Fruit fly (Drosophila melanogaster) whole organism, embryonic: ENCODE measurements around the gene Edg91.
A peak's percentile ranks its signal among the peaks of the same experiment; 100 is the strongest.

Source experiments
- Bdp1 ChIP-seq: fragments of 200-800 bp; sonication (Bioruptor generic); optimal IDR thresholded peaks from 3 replicates; lab custom pipeline; 2016; ENCODE audit warnings: missing biosample characterization, missing genetic modification characterization
- Bgb ChIP-seq: fragments of 200-800 bp; sonication (Bioruptor generic); IDR thresholded peaks from 2 replicates; pipeline ENCODE4 v1.3.6; 2022; ENCODE audit warnings: missing biosample characterization, missing genetic modification characterization; ENCODE audit not compliant: partially characterized antibody
- CG1024 ChIP-seq: fragments of 200-800 bp; sonication (Bioruptor generic); IDR thresholded peaks from 2 replicates; pipeline ENCODE4 v1.3.6; 2022; ENCODE audit warnings: missing biosample characterization, missing genetic modification characterization
- CG11504 ChIP-seq: fragments of 200-800 bp; sonication (Bioruptor generic); optimal IDR thresholded peaks from 3 replicates; lab custom pipeline; 2019; ENCODE audit warnings: missing biosample characterization, mild to moderate bottlenecking, missing genetic modification characterization, moderate library complexity
- CG12155 ChIP-seq: fragments of 200-800 bp; sonication (Bioruptor generic); optimal IDR thresholded peaks from 3 replicates; lab custom pipeline; 2016; ENCODE audit warnings: missing biosample characterization, missing genetic modification characterization
- CG13287 ChIP-seq: fragments of 200-800 bp; sonication (Bioruptor generic); IDR thresholded peaks from 2 replicates; pipeline ENCODE4 v1.3.6; 2022; ENCODE audit warnings: missing biosample characterization, missing genetic modification characterization; ENCODE audit not compliant: partially characterized antibody
- CG13424 ChIP-seq: fragments of 200-800 bp; sonication (Bioruptor generic); optimal IDR thresholded peaks from 2 replicates; lab custom pipeline; 2019; ENCODE audit warnings: missing biosample characterization, mild to moderate bottlenecking, missing genetic modification characterization, moderate library complexity
- CG13894 ChIP-seq: fragments of 200-800 bp; sonication (Bioruptor generic); optimal IDR thresholded peaks from 3 replicates; lab custom pipeline; 2018; ENCODE audit warnings: missing biosample characterization, mild to moderate bottlenecking, missing genetic modification characterization, moderate library complexity
- CG16813 ChIP-seq: fragments of 200-800 bp; sonication (Bioruptor generic); IDR thresholded peaks from 3 replicates; pipeline ENCODE4 v1.3.6; 2022; ENCODE audit warnings: missing biosample characterization, missing genetic modification characterization; ENCODE audit not compliant: partially characterized antibody
- CG17186 ChIP-seq: fragments of 200-800 bp; sonication (Bioruptor generic); optimal IDR thresholded peaks from 3 replicates; lab custom pipeline; 2017; ENCODE audit warnings: missing biosample characterization, missing genetic modification reagents, missing genetic modification characterization
- CG30403 ChIP-seq: fragments of 200-800 bp; sonication (Bioruptor generic); optimal IDR thresholded peaks from 3 replicates; lab custom pipeline; 2016; ENCODE audit warnings: missing biosample characterization, missing genetic modification characterization
- CG3281 ChIP-seq: fragments of 200-800 bp; sonication (Bioruptor generic); optimal IDR thresholded peaks from 3 replicates; lab custom pipeline; 2017; ENCODE audit warnings: missing biosample characterization, mild to moderate bottlenecking, missing genetic modification characterization
- CG4404 ChIP-seq: fragments of 200-800 bp; sonication (Bioruptor generic); IDR thresholded peaks from 2 replicates; pipeline ENCODE4 v1.3.6; 2022; ENCODE audit warnings: missing biosample characterization, missing genetic modification characterization
- CG4730 ChIP-seq: fragments of 200-800 bp; sonication (Bioruptor generic); IDR thresholded peaks from 2 replicates; pipeline ENCODE4 v1.3.6; 2022; ENCODE audit warnings: missing biosample characterization, missing genetic modification characterization
- CG7928 ChIP-seq: fragments of 200-800 bp; sonication (Bioruptor generic); optimal IDR thresholded peaks from 2 replicates; lab custom pipeline; 2017; ENCODE audit warnings: missing biosample characterization, mild to moderate bottlenecking, missing genetic modification characterization
- D19B ChIP-seq: fragments of 200-800 bp; sonication (Bioruptor generic); optimal IDR thresholded peaks from 2 replicates; lab custom pipeline; 2017; ENCODE audit warnings: missing biosample characterization, mild to moderate bottlenecking, missing genetic modification characterization
- Gug ChIP-seq: fragments of 200-800 bp; sonication (Bioruptor generic); IDR thresholded peaks from 4 replicates; pipeline ENCODE4 v1.3.6; 2022; ENCODE audit warnings: missing biosample characterization, missing genetic modification characterization
- H15 ChIP-seq: fragments of 200-800 bp; sonication (Bioruptor generic); IDR thresholded peaks from 3 replicates; pipeline ENCODE4 v1.3.6; 2022; ENCODE audit warnings: missing biosample characterization, missing genetic modification characterization
- Mad ChIP-seq: fragments of 200-800 bp; sonication (Bioruptor generic); optimal IDR thresholded peaks from 2 replicates; lab custom pipeline; 2016; ENCODE audit warnings: missing biosample characterization, missing genetic modification characterization
- Med ChIP-seq: fragments of 200-800 bp; sonication (Bioruptor generic); peaks from one replicate; lab custom pipeline; 2016; ENCODE audit warnings: missing biosample characterization, missing genetic modification characterization, mild to moderate bottlenecking, inconsistent platforms, moderate library complexity
- Mrtf ChIP-seq: fragments of 200-800 bp; sonication (Bioruptor generic); IDR thresholded peaks from 3 replicates; pipeline ENCODE4 v1.3.6; 2022; ENCODE audit warnings: missing biosample characterization, missing genetic modification characterization
- Myb ChIP-seq: fragments of 200-800 bp; sonication (Bioruptor generic); optimal IDR thresholded peaks from 2 replicates; lab custom pipeline; 2016; ENCODE audit warnings: missing biosample characterization, missing genetic modification characterization
- NK7.1 ChIP-seq: fragments of 200-800 bp; sonication (Bioruptor generic); optimal IDR thresholded peaks from 3 replicates; lab custom pipeline; 2016; ENCODE audit warnings: missing biosample characterization, missing genetic modification characterization
- Neu2 ChIP-seq: fragments of 200-800 bp; sonication (Bioruptor generic); optimal IDR thresholded peaks from 3 replicates; lab custom pipeline; 2016; ENCODE audit warnings: missing biosample characterization, missing genetic modification characterization, borderline replicate concordance
- Oli ChIP-seq: fragments of 200-800 bp; sonication (Bioruptor generic); optimal IDR thresholded peaks from 2 replicates; lab custom pipeline; 2018; ENCODE audit warnings: missing biosample characterization, mild to moderate bottlenecking, missing genetic modification characterization, moderate library complexity
- Opbp ChIP-seq: fragments of 200-800 bp; sonication (Bioruptor generic); IDR thresholded peaks from 3 replicates; pipeline ENCODE4 v1.3.6; 2022; ENCODE audit warnings: missing biosample characterization, missing genetic modification characterization; ENCODE audit not compliant: partially characterized antibody
- Pdp1 ChIP-seq, 2 experiments: fragments of 200-800 bp; sonication (Bioruptor generic); optimal IDR thresholded peaks; 3 replicates each; lab custom pipeline; 2016; ENCODE audit warnings: missing biosample characterization in 2 of 2, missing genetic modification characterization in 2 of 2, mild to moderate bottlenecking in 1 of 2, moderate library complexity in 1 of 2
- YL-1 ChIP-seq: fragments of 200-800 bp; sonication (Bioruptor generic); optimal IDR thresholded peaks from 3 replicates; lab custom pipeline; 2017; ENCODE audit warnings: missing biosample characterization, mild to moderate bottlenecking, missing genetic modification characterization
- chinmo ChIP-seq: fragments of 200-800 bp; sonication (Bioruptor generic); IDR thresholded peaks from 4 replicates; pipeline ENCODE4 v1.3.6; 2022; ENCODE audit warnings: missing biosample characterization, missing genetic modification characterization; ENCODE audit not compliant: partially characterized antibody
- dpn ChIP-seq, 2 experiments: fragments of 200-800 bp; sonication (Bioruptor generic); optimal IDR thresholded peaks; 3 replicates each; lab custom pipeline; 2016; ENCODE audit warnings: missing biosample characterization in 2 of 2, missing genetic modification characterization in 2 of 2
- emc ChIP-seq: fragments of 200-800 bp; sonication (Bioruptor generic); optimal IDR thresholded peaks from 2 replicates; lab custom pipeline; 2016; ENCODE audit warnings: missing biosample characterization, missing genetic modification characterization
- ems ChIP-seq: fragments of 200-800 bp; sonication (Bioruptor generic); optimal IDR thresholded peaks from 3 replicates; lab custom pipeline; 2016; ENCODE audit warnings: missing biosample characterization, missing genetic modification characterization
- gem ChIP-seq: fragments of 200-800 bp; sonication (Bioruptor generic); optimal IDR thresholded peaks from 2 replicates; lab custom pipeline; 2019; ENCODE audit warnings: missing biosample characterization, mild to moderate bottlenecking, missing genetic modification characterization, moderate library complexity
- grau ChIP-seq: fragments of 200-800 bp; optimal IDR thresholded peaks from 3 replicates; lab custom pipeline; 2019; ENCODE audit warnings: missing biosample characterization, mild to moderate bottlenecking, missing genetic modification characterization, moderate library complexity
- ind ChIP-seq: fragments of 200-800 bp; sonication (Bioruptor generic); optimal IDR thresholded peaks from 3 replicates; lab custom pipeline; 2016; ENCODE audit warnings: missing biosample characterization, missing genetic modification characterization
- jumu ChIP-seq: fragments of 200-800 bp; sonication (Bioruptor generic); optimal IDR thresholded peaks from 3 replicates; lab custom pipeline; 2016; ENCODE audit warnings: missing biosample characterization, missing genetic modification characterization
- mam ChIP-seq: fragments of 200-800 bp; sonication (Bioruptor generic); optimal IDR thresholded peaks from 3 replicates; lab custom pipeline; 2016; ENCODE audit warnings: missing biosample characterization, missing genetic modification characterization
- nmo ChIP-seq: fragments of 200-800 bp; sonication (Bioruptor generic); optimal IDR thresholded peaks from 2 replicates; lab custom pipeline; 2018; ENCODE audit warnings: missing biosample characterization, mild to moderate bottlenecking, missing genetic modification characterization, moderate library complexity
- pfk ChIP-seq: fragments of 200-800 bp; sonication (Bioruptor generic); optimal IDR thresholded peaks from 2 replicates; lab custom pipeline; 2018; ENCODE audit warnings: missing biosample characterization, mild to moderate bottlenecking, missing genetic modification characterization, moderate library complexity
- pros ChIP-seq: fragments of 200-800 bp; sonication (Bioruptor generic); optimal IDR thresholded peaks from 3 replicates; lab custom pipeline; 2019; ENCODE audit warnings: missing biosample characterization, mild to moderate bottlenecking, missing genetic modification characterization, moderate library complexity
- pzg ChIP-seq: fragments of 200-800 bp; sonication (Bioruptor generic); optimal IDR thresholded peaks from 3 replicates; lab custom pipeline; 2018; ENCODE audit warnings: missing biosample characterization, mild to moderate bottlenecking, missing genetic modification characterization, moderate library complexity
- run ChIP-seq: fragments of 200-800 bp; sonication (Bioruptor generic); optimal IDR thresholded peaks from 3 replicates; lab custom pipeline; 2018; ENCODE audit warnings: missing biosample characterization, mild to moderate bottlenecking, missing genetic modification characterization
- sens ChIP-seq: fragments of 200-800 bp; sonication (Bioruptor generic); peaks from one replicate; lab custom pipeline; 2016; ENCODE audit warnings: missing biosample characterization, missing genetic modification characterization
- slbo ChIP-seq: fragments of 200-800 bp; sonication (Bioruptor generic); IDR thresholded peaks from 2 replicates; pipeline ENCODE4 v1.3.6; 2022; ENCODE audit warnings: missing biosample characterization, missing genetic modification characterization
- sna ChIP-seq: fragments of 200-800 bp; sonication (Bioruptor generic); IDR thresholded peaks from 2 replicates; pipeline ENCODE4 v1.3.6; 2022; ENCODE audit warnings: missing biosample characterization, missing genetic modification characterization; ENCODE audit not compliant: partially characterized antibody
- stc ChIP-seq: fragments of 200-800 bp; sonication (Bioruptor generic); IDR thresholded peaks from 2 replicates; pipeline ENCODE4 v1.3.6; 2022; ENCODE audit warnings: missing biosample characterization, missing genetic modification characterization
- stwl ChIP-seq: fragments of 200-800 bp; sonication (Bioruptor generic); optimal IDR thresholded peaks from 3 replicates; lab custom pipeline; 2018; ENCODE audit warnings: missing biosample characterization, mild to moderate bottlenecking, missing genetic modification characterization, moderate library complexity
- tx ChIP-seq: fragments of 200-800 bp; sonication (Bioruptor generic); optimal IDR thresholded peaks from 2 replicates; lab custom pipeline; 2016; ENCODE audit warnings: missing biosample characterization, missing genetic modification characterization
- unc-4 ChIP-seq: fragments of 200-800 bp; sonication (Bioruptor generic); IDR thresholded peaks from 2 replicates; pipeline ENCODE4 v1.3.6; 2022; ENCODE audit warnings: missing biosample characterization, missing genetic modification characterization; ENCODE audit not compliant: partially characterized antibody
- wek ChIP-seq: fragments of 200-800 bp; sonication (Bioruptor generic); optimal IDR thresholded peaks from 3 replicates; lab custom pipeline; 2018; ENCODE audit warnings: missing biosample characterization, mild to moderate bottlenecking, missing genetic modification characterization, moderate library complexity

Gene Edg91

DNA sequence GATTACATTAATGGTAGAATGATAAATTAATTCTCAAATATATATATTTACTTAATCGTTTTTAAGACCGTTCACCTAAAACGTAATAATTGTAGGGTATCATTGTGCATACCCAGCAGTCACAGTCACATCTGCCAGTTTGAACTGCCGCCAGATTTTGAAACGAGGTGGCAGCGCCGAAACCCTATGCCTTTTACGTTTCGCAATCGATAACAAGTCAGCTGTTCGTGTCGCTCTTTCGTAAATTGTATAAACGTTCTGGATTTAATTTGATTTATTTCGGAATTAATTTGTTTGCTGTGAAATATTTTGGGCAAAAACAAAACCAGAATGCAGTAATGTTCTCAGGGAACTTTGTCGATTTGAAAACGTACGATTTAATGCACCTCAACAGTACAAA, 36.1 kb upstream of the Edg91 start, which contains the start of gene CG14322 (continued):
- no peak for TF ChIP-seq CG7928 (GFP tag; lab: Kevin White, UChicago)
- TF ChIP-seq nmo = peak; percentile 10
- TF ChIP-seq stc (GFP tag; lab: Robert Waterston, UW) = no peak
- TF ChIP-seq CG3281 = no peak
- no peak for TF ChIP-seq Myb (GFP tag; lab: Kevin White, UChicago)
- no peak for TF ChIP-seq pros (GFP tag; lab: Kevin White, UChicago)
- no peak for TF ChIP-seq tx
- TF ChIP-seq pzg (GFP tag; lab: Kevin White, UChicago) = peak; percentile 59
- no peak for TF ChIP-seq CG4404 (GFP tag; lab: Robert Waterston, UW)
- TF ChIP-seq chinmo = no peak
- TF ChIP-seq mam (GFP tag; lab: Kevin White, UChicago) = peak; percentile 22
- TF ChIP-seq jumu = no peak
- no peak for TF ChIP-seq wek (GFP tag; lab: Kevin White, UChicago)
- TF ChIP-seq NK7.1 (GFP tag; lab: Kevin White, UChicago) = no peak
- TF ChIP-seq Bgb = peak; percentile 31; the same call in 1 of the 2 replicates
- peak; percentile 94 for TF ChIP-seq D19B
- TF ChIP-seq Gug (GFP tag; lab: Robert Waterston, UW) = peak; percentile 54; the same call in 2 of the 4 replicates
- TF ChIP-seq sens (GFP tag; lab: Kevin White, UChicago) = peak; percentile 77
- TF ChIP-seq CG1024 (GFP tag; lab: Robert Waterston, UW) = no peak
- TF ChIP-seq CG30403 (GFP tag; lab: Kevin White, UChicago) = peak; percentile 5
- peak; percentile 52; the same call in 1 of the 2 replicates for TF ChIP-seq sna (GFP tag; lab: Robert Waterston, UW)
- TF ChIP-seq CG13894 (tag; lab: Kevin White, UChicago) = no peak
- no peak for TF ChIP-seq Neu2
- TF ChIP-seq stwl (tag; lab: Kevin White, UChicago) = peak; percentile 77
- TF ChIP-seq ind (GFP tag; lab: Kevin White, UChicago) = peak; percentile 1
- peak; percentile 9 for TF ChIP-seq CG13424
- no peak for TF ChIP-seq ems
- TF ChIP-seq emc = no peak
- TF ChIP-seq CG16813 (GFP tag; lab: Robert Waterston, UW) = no peak
- peak; percentile 12 for TF ChIP-seq CG12155 (GFP tag; lab: Kevin White, UChicago)
- TF ChIP-seq CG11504 (tag; lab: Kevin White, UChicago) = peak; percentile 25
- peak; percentile 56 for TF ChIP-seq CG13287 (GFP tag; lab: Robert Waterston, UW)
- TF ChIP-seq pfk (GFP tag; lab: Kevin White, UChicago) = peak; percentile 4
- TF ChIP-seq Opbp (GFP tag; lab: Robert Waterston, UW) = peak; percentile 23; the same call in 2 of the 3 replicates
- TF ChIP-seq YL-1 = no peak
- TF ChIP-seq unc-4 (GFP tag; lab: Robert Waterston, UW) = 0 out of 2 replicates have a peak, but pooled peaks have one; percentile 23
- no peak for TF ChIP-seq CG4730 (GFP tag; lab: Robert Waterston, UW)
- peak; percentile 18 for TF ChIP-seq gem
- TF ChIP-seq grau (tag; lab: Kevin White, UChicago) = peak; percentile 9
- no peak for TF ChIP-seq H15
- no peak for TF ChIP-seq run (tag; lab: Kevin White, UChicago)
- TF ChIP-seq CG17186 (GFP tag; lab: Kevin White, UChicago) = no peak
- no peak for TF ChIP-seq Mrtf
- peak in 1 of 2 experiments; percentile 88 for TF ChIP-seq Pdp1 (GFP tag; optimal IDR thresholded peaks at IDR 0.05; lab: Kevin White, UChicago)
- no peak for TF ChIP-seq Oli
- peak; percentile 81 for TF ChIP-seq Med (GFP tag; lab: Kevin White, UChicago)
- TF ChIP-seq Mad (GFP tag; lab: Kevin White, UChicago) = no peak
- peak; percentile 70 for TF ChIP-seq slbo
- TF ChIP-seq dpn (GFP tag; optimal IDR thresholded peaks at IDR 0.05; lab: Kevin White, UChicago) = peak in 1 of 2 experiments; percentile 25
- peak; percentile 60 for TF ChIP-seq Bdp1
